Fruit fly (Drosophila melanogaster) whole organism, embryonic: ENCODE results near the gene CG7724.
A peak's percentile ranks its signal among the peaks of the same experiment; 100 is the strongest.

Source experiments
- Aef1 ChIP-seq: fragments of 200-800 bp; sonication (Bioruptor generic); IDR thresholded peaks from 3 replicates; pipeline ENCODE4 v1.3.6; 2022; ENCODE audit warnings: missing biosample characterization, missing genetic modification characterization
- CG10274 ChIP-seq: fragments of 200-800 bp; sonication (Bioruptor generic); optimal IDR thresholded peaks from 3 replicates; lab custom pipeline; 2017; ENCODE audit warnings: missing biosample characterization, mild to moderate bottlenecking, missing genetic modification characterization
- CG10543 ChIP-seq: fragments of 200-800 bp; sonication (Bioruptor generic); optimal IDR thresholded peaks from 3 replicates; lab custom pipeline; 2017; ENCODE audit warnings: missing biosample characterization, mild to moderate bottlenecking, missing genetic modification characterization, moderate library complexity
- CG12659 ChIP-seq: fragments of 200-800 bp; sonication (Bioruptor generic); optimal IDR thresholded peaks from 3 replicates; lab custom pipeline; 2017; ENCODE audit warnings: mild to moderate bottlenecking, missing biosample characterization, missing genetic modification reagents, missing genetic modification characterization
- CG16863 ChIP-seq: fragments of 200-800 bp; sonication (Bioruptor generic); optimal IDR thresholded peaks from 3 replicates; lab custom pipeline; 2016; ENCODE audit warnings: missing biosample characterization, missing genetic modification characterization
- CG2678 ChIP-seq: fragments of 200-800 bp; sonication (Bioruptor generic); optimal IDR thresholded peaks from 3 replicates; lab custom pipeline; 2019; ENCODE audit warnings: missing biosample characterization, mild to moderate bottlenecking, missing genetic modification characterization, moderate library complexity
- CG2875 ChIP-seq: fragments of 200-800 bp; sonication (Bioruptor generic); optimal IDR thresholded peaks from 2 replicates; lab custom pipeline; 2017; ENCODE audit warnings: missing biosample characterization, mild to moderate bottlenecking, missing genetic modification characterization, missing genetic modification reagents
- CG30020 ChIP-seq: fragments of 200-800 bp; optimal IDR thresholded peaks from 2 replicates; lab custom pipeline; 2019; ENCODE audit warnings: missing biosample characterization, mild to moderate bottlenecking, missing genetic modification characterization, moderate library complexity
- CG31224 ChIP-seq: fragments of 200-800 bp; sonication (Bioruptor generic); IDR thresholded peaks from 2 replicates; pipeline ENCODE4 v1.3.6; 2022; ENCODE audit warnings: missing biosample characterization, missing genetic modification characterization
- CG32767 ChIP-seq: fragments of 200-800 bp; sonication (Bioruptor generic); IDR thresholded peaks from 2 replicates; pipeline ENCODE4 v1.3.6; 2022; ENCODE audit warnings: missing biosample characterization, missing genetic modification characterization
- CG33557 ChIP-seq: fragments of 200-800 bp; sonication (Bioruptor generic); optimal IDR thresholded peaks from 2 replicates; lab custom pipeline; 2019; ENCODE audit warnings: missing biosample characterization, mild to moderate bottlenecking, missing genetic modification characterization, moderate library complexity
- CG4730 ChIP-seq: fragments of 200-800 bp; sonication (Bioruptor generic); IDR thresholded peaks from 2 replicates; pipeline ENCODE4 v1.3.6; 2022; ENCODE audit warnings: missing biosample characterization, missing genetic modification characterization
- CG8359 ChIP-seq: fragments of 200-800 bp; sonication (Bioruptor generic); optimal IDR thresholded peaks from 2 replicates; lab custom pipeline; 2017; ENCODE audit warnings: missing biosample characterization, mild to moderate bottlenecking, missing genetic modification characterization, borderline replicate concordance
- CG9727 ChIP-seq: fragments of 200-800 bp; sonication (Bioruptor generic); optimal IDR thresholded peaks from 3 replicates; lab custom pipeline; 2017; ENCODE audit warnings: missing biosample characterization, mild to moderate bottlenecking, missing genetic modification characterization
- Eip74EF ChIP-seq, 2 experiments: fragments of 200-800 bp in 1 of 2; fragments of >200 bp in 1 of 2; sonication (Bioruptor generic) in 1 of 2; optimal IDR thresholded peaks; 2 replicates each; lab custom pipeline; 2017 to 2019; ENCODE audit warnings: missing biosample characterization in 2 of 2, missing genetic modification characterization in 2 of 2, mild to moderate bottlenecking in 1 of 2, moderate library complexity in 1 of 2
- Ets65A ChIP-seq: fragments of 200-800 bp; sonication (Bioruptor generic); peaks from one replicate; lab custom pipeline; 2016; ENCODE audit warnings: missing biosample characterization, missing genetic modification characterization
- Hey ChIP-seq: fragments of 200-800 bp; sonication (Bioruptor generic); optimal IDR thresholded peaks from 3 replicates; lab custom pipeline; 2018; ENCODE audit warnings: missing biosample characterization, mild to moderate bottlenecking, missing genetic modification characterization
- Hr51 ChIP-seq, 2 experiments: fragments of 200-800 bp; sonication (Bioruptor generic); optimal IDR thresholded peaks; 2 replicates in 1 of 2; 3 replicates in 1 of 2; lab custom pipeline; 2016 to 2018; ENCODE audit warnings: missing biosample characterization in 2 of 2, missing genetic modification characterization in 2 of 2, mild to moderate bottlenecking in 1 of 2, moderate library complexity in 1 of 2
- NK7.1 ChIP-seq: fragments of 200-800 bp; sonication (Bioruptor generic); optimal IDR thresholded peaks from 3 replicates; lab custom pipeline; 2016; ENCODE audit warnings: missing biosample characterization, missing genetic modification characterization
- Oaz ChIP-seq: fragments of 200-800 bp; sonication (Bioruptor generic); IDR thresholded peaks from 2 replicates; pipeline ENCODE4 v1.3.6; 2022; ENCODE audit warnings: missing biosample characterization, missing genetic modification characterization
- Side ChIP-seq: fragments of 200-800 bp; sonication (Bioruptor generic); optimal IDR thresholded peaks from 2 replicates; lab custom pipeline; 2016; ENCODE audit warnings: missing biosample characterization, missing genetic modification characterization
- Sry-δ ChIP-seq: fragments of 200-800 bp; sonication (Bioruptor generic); optimal IDR thresholded peaks from 2 replicates; lab custom pipeline; 2016; ENCODE audit warnings: missing biosample characterization, missing genetic modification characterization
- abd-A ChIP-seq: fragments of 200-800 bp; sonication (Bioruptor generic); optimal IDR thresholded peaks from 3 replicates; lab custom pipeline; 2019; ENCODE audit warnings: missing biosample characterization, mild to moderate bottlenecking, missing genetic modification characterization, moderate library complexity
- cas ChIP-seq: fragments of 200-800 bp; sonication (Bioruptor generic); IDR thresholded peaks from 2 replicates; pipeline ENCODE4 v1.3.6; 2022; ENCODE audit warnings: missing biosample characterization, missing genetic modification characterization
- cato ChIP-seq: fragments of 200-800 bp; sonication (Bioruptor generic); optimal IDR thresholded peaks from 2 replicates; lab custom pipeline; 2016; ENCODE audit warnings: missing biosample characterization, missing genetic modification characterization, borderline replicate concordance
- chinmo ChIP-seq: fragments of 200-800 bp; sonication (Bioruptor generic); IDR thresholded peaks from 4 replicates; pipeline ENCODE4 v1.3.6; 2022; ENCODE audit warnings: missing biosample characterization, missing genetic modification characterization; ENCODE audit not compliant: partially characterized antibody
- ci ChIP-seq: fragments of 200-800 bp; sonication (Bioruptor generic); IDR thresholded peaks from 3 replicates; pipeline ENCODE4 v1.3.6; 2022; ENCODE audit warnings: missing biosample characterization, missing genetic modification characterization
- croc ChIP-seq: fragments of 200-800 bp; sonication (Bioruptor generic); conservative IDR thresholded peaks from 3 replicates; pipeline ENCODE4 v1.3.6; 2022; ENCODE audit warnings: missing biosample characterization, missing genetic modification characterization
- dati ChIP-seq: fragments of 200-800 bp; sonication (Bioruptor generic); IDR thresholded peaks from 2 replicates; pipeline ENCODE4 v1.3.6; 2022; ENCODE audit warnings: missing biosample characterization, missing genetic modification characterization
- dm ChIP-seq: fragments of 200-800 bp; sonication (Bioruptor generic); optimal IDR thresholded peaks from 3 replicates; lab custom pipeline; 2016; ENCODE audit warnings: missing biosample characterization, missing genetic modification characterization
- exex ChIP-seq: fragments of 200-800 bp; sonication (Bioruptor generic); optimal IDR thresholded peaks from 4 replicates; lab custom pipeline; 2018; ENCODE audit warnings: missing biosample characterization, mild to moderate bottlenecking, missing genetic modification characterization, moderate library complexity
- eyg ChIP-seq: fragments of 200-800 bp; sonication (Bioruptor generic); optimal IDR thresholded peaks from 3 replicates; lab custom pipeline; 2016; ENCODE audit warnings: missing biosample characterization, missing genetic modification characterization
- grau ChIP-seq: fragments of 200-800 bp; optimal IDR thresholded peaks from 3 replicates; lab custom pipeline; 2019; ENCODE audit warnings: missing biosample characterization, mild to moderate bottlenecking, missing genetic modification characterization, moderate library complexity
- gsb-n ChIP-seq: fragments of 200-800 bp; sonication (Bioruptor generic); optimal IDR thresholded peaks from 3 replicates; lab custom pipeline; 2018; ENCODE audit warnings: missing biosample characterization, mild to moderate bottlenecking, missing genetic modification characterization
- hbn ChIP-seq: fragments of 200-800 bp; sonication (Bioruptor generic); IDR thresholded peaks from 2 replicates; pipeline ENCODE4 v1.3.6; 2022; ENCODE audit warnings: missing biosample characterization, missing genetic modification characterization; ENCODE audit not compliant: partially characterized antibody
- jing ChIP-seq: fragments of 200-800 bp; sonication (Bioruptor generic); optimal IDR thresholded peaks from 2 replicates; lab custom pipeline; 2018; ENCODE audit warnings: missing biosample characterization, mild to moderate bottlenecking, missing genetic modification characterization
- knrl ChIP-seq: fragments of 200-800 bp; sonication (Bioruptor generic); IDR thresholded peaks from 3 replicates; pipeline ENCODE4 v1.3.6; 2022; ENCODE audit warnings: missing biosample characterization, missing genetic modification characterization; ENCODE audit not compliant: partially characterized antibody
- nmo ChIP-seq: fragments of 200-800 bp; sonication (Bioruptor generic); optimal IDR thresholded peaks from 2 replicates; lab custom pipeline; 2018; ENCODE audit warnings: missing biosample characterization, mild to moderate bottlenecking, missing genetic modification characterization, moderate library complexity
- onecut ChIP-seq: fragments of 200-800 bp; sonication (Bioruptor generic); IDR thresholded peaks from 2 replicates; pipeline ENCODE4 v1.3.6; 2022; ENCODE audit warnings: missing biosample characterization, missing genetic modification characterization
- pan ChIP-seq, 4 experiments: fragments of >200 bp in 3 of 4; fragments of 200-800 bp in 1 of 4; sonication (Bioruptor generic) in 1 of 4; optimal IDR thresholded peaks in 3 of 4; IDR thresholded peaks in 1 of 4; 2 replicates each; pipeline versions ENCODE4 v1.3.6 to Lab custom; 2017 to 2022; ENCODE audit warnings: missing biosample characterization in 2 of 4, missing genetic modification characterization in 2 of 4, mixed read lengths in 1 of 4
- phol ChIP-seq: fragments of 200-800 bp; sonication (Bioruptor generic); optimal IDR thresholded peaks from 3 replicates; lab custom pipeline; 2018; ENCODE audit warnings: missing biosample characterization, mild to moderate bottlenecking, missing genetic modification characterization, moderate library complexity
- prd ChIP-seq, 3 experiments: fragments of >200 bp in 2 of 3; fragments of 200-800 bp in 1 of 3; sonication (Bioruptor generic) in 1 of 3; optimal IDR thresholded peaks in 2 of 3; IDR thresholded peaks in 1 of 3; 2 replicates in 2 of 3; 3 replicates in 1 of 3; pipeline versions ENCODE4 v1.3.6 to Lab custom; 2017 to 2022; ENCODE audit warnings: missing biosample characterization in 1 of 3, missing genetic modification characterization in 1 of 3
- psq ChIP-seq: fragments of 200-800 bp; sonication (Bioruptor generic); optimal IDR thresholded peaks from 2 replicates; lab custom pipeline; 2017; ENCODE audit warnings: missing biosample characterization, missing genetic modification characterization
- sim ChIP-seq: fragments of 200-800 bp; sonication (Bioruptor generic); IDR thresholded peaks from 2 replicates; pipeline ENCODE4 v1.3.6; 2022; ENCODE audit warnings: missing biosample characterization, missing genetic modification characterization
- tap ChIP-seq: fragments of 200-800 bp; optimal IDR thresholded peaks from 3 replicates; lab custom pipeline; 2019; ENCODE audit warnings: missing biosample characterization, mild to moderate bottlenecking, missing genetic modification characterization, moderate library complexity
- vfl ChIP-seq: fragments of 200-800 bp; sonication (Bioruptor generic); optimal IDR thresholded peaks from 2 replicates; lab custom pipeline; 2016; ENCODE audit warnings: missing biosample characterization, missing genetic modification characterization
- vvl ChIP-seq: fragments of 200-800 bp; sonication (Bioruptor generic); IDR thresholded peaks from 2 replicates; pipeline ENCODE4 v1.3.6; 2022; ENCODE audit warnings: missing biosample characterization, missing genetic modification characterization
- wdn ChIP-seq: fragments of 200-800 bp; sonication (Bioruptor generic); IDR thresholded peaks from 2 replicates; pipeline ENCODE4 v1.3.6; 2022; ENCODE audit warnings: missing biosample characterization, missing genetic modification characterization
- zf30C ChIP-seq: fragments of 200-800 bp; sonication (Bioruptor generic); optimal IDR thresholded peaks from 3 replicates; lab custom pipeline; 2018; ENCODE audit warnings: missing biosample characterization, mild to moderate bottlenecking, missing genetic modification characterization

CG7724 gene

DNA sequence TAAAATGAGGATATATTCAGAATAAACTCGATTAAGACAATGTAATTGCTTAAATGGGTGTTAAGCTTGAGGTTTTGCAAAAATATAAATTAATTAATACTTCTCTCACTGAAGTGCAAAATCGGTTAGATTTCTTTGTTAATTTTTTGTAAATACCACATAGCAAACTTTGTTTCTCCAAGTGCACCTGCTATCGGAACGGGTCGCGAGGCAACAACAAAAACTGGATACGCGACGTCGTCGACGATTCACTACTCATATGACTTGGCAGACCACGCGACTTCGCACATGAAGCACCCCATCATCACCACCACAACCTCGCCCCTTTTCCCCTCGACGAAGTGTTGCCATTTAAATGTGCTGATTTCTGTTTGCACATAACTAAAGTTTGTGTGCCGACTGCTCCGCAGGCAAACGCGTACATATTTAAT lies 48.4 kb upstream of the CG7724 start (continued):
- TF ChIP-seq CG9727 (GFP tag; lab: Kevin White, UChicago): peak; percentile 7
- TF ChIP-seq croc (GFP tag; lab: Robert Waterston, UW): 0 out of 3 replicates have a peak, but pooled peaks have one; percentile 13
- TF ChIP-seq ci (GFP tag; lab: Robert Waterston, UW): no peak
- TF ChIP-seq Ets65A (GFP tag; lab: Kevin White, UChicago): no peak
- TF ChIP-seq phol (tag; lab: Kevin White, UChicago): peak; percentile 28
- peak in 1 of 2 experiments; percentile 40 for TF ChIP-seq Hr51 (GFP tag; optimal IDR thresholded peaks at IDR 0.05; lab: Kevin White, UChicago)
- TF ChIP-seq CG8359 (GFP tag; lab: Kevin White, UChicago): no peak
- TF ChIP-seq grau (tag; lab: Kevin White, UChicago): peak; percentile 46
- TF ChIP-seq eyg: no peak
- TF ChIP-seq Eip74EF (GFP tag; optimal IDR thresholded peaks at IDR 0.05; lab: Kevin White, UChicago): no peak
- TF ChIP-seq cato: no peak
- TF ChIP-seq nmo: peak; percentile 24
- TF ChIP-seq CG4730 (GFP tag; lab: Robert Waterston, UW): no peak
- TF ChIP-seq CG2875 (GFP tag; lab: Kevin White, UChicago): no peak
- TF ChIP-seq psq: no peak
- 0 out of 4 replicates have a peak, but pooled peaks have one; percentile 29 for TF ChIP-seq chinmo (GFP tag; lab: Robert Waterston, UW)
- TF ChIP-seq Side (GFP tag; lab: Kevin White, UChicago): no peak
- TF ChIP-seq Sry-δ (GFP tag; lab: Kevin White, UChicago): no peak
- TF ChIP-seq CG10543: peak; percentile 47
- peak; percentile 16; the same call in 1 of the 2 replicates for TF ChIP-seq CG31224 (GFP tag; lab: Robert Waterston, UW)
- TF ChIP-seq vvl (GFP tag; lab: Robert Waterston, UW): peak; percentile 53; the same call in 1 of the 2 replicates
- no peak for TF ChIP-seq dm (GFP tag; lab: Kevin White, UChicago)
- TF ChIP-seq tap (tag; lab: Kevin White, UChicago): no peak
- TF ChIP-seq jing (GFP tag; lab: Kevin White, UChicago): no peak
- TF ChIP-seq NK7.1 (GFP tag; lab: Kevin White, UChicago): no peak
- TF ChIP-seq knrl (GFP tag; lab: Robert Waterston, UW): no peak
- peak; percentile 28 for TF ChIP-seq exex (tag; lab: Kevin White, UChicago)
- no peak for TF ChIP-seq pan (optimal IDR thresholded peaks at IDR 0.05; lab: Kevin White, UChicago)
- TF ChIP-seq pan (GFP tag; optimal IDR thresholded peaks at IDR 0.05 in 1 of 2, IDR thresholded peaks at IDR 0.05 in 1 of 2): peak in 1 of 2 experiments; percentile 32
- TF ChIP-seq hbn (GFP tag; lab: Robert Waterston, UW): no peak
- no peak for TF ChIP-seq prd (optimal IDR thresholded peaks at IDR 0.05; lab: Kevin White, UChicago)
- peak; percentile 42; the same call in 2 of the 3 replicates for TF ChIP-seq prd (GFP tag; IDR thresholded peaks at IDR 0.05; lab: Robert Waterston, UW)
- no peak for TF ChIP-seq abd-A
- TF ChIP-seq zf30C (GFP tag; lab: Kevin White, UChicago): no peak
- TF ChIP-seq onecut (GFP tag; lab: Robert Waterston, UW): no peak
- peak; percentile 40 for TF ChIP-seq CG2678
- TF ChIP-seq vfl: no peak
- no peak for TF ChIP-seq CG32767 (GFP tag; lab: Robert Waterston, UW)
- no peak for TF ChIP-seq dati (GFP tag; lab: Robert Waterston, UW)
- TF ChIP-seq cas: no peak
- TF ChIP-seq Aef1 (GFP tag; lab: Robert Waterston, UW): no peak
- 0 out of 2 replicates have a peak, but pooled peaks have one; percentile 30 for TF ChIP-seq wdn
- TF ChIP-seq gsb-n: no peak
- peak; percentile 11 for TF ChIP-seq CG12659 (GFP tag; lab: Kevin White, UChicago)
- no peak for TF ChIP-seq CG33557
- TF ChIP-seq CG16863: no peak
- no peak for TF ChIP-seq sim (GFP tag; lab: Robert Waterston, UW)
- no peak for TF ChIP-seq CG10274 (GFP tag; lab: Kevin White, UChicago)
- TF ChIP-seq CG30020 (tag; lab: Kevin White, UChicago): no peak
- no peak for TF ChIP-seq Oaz (GFP tag; lab: Robert Waterston, UW)
- peak; percentile 28 for TF ChIP-seq Hey (tag; lab: Kevin White, UChicago)
